Fruit fly (Drosophila melanogaster): Measurements from ENCODE around the gene CG32163.

- no peak for TF ChIP-seq EcR (GFP tag; optimal IDR thresholded peaks at IDR 0.05)
- TF ChIP-seq CG34367 (tag; optimal IDR thresholded peaks at IDR 0.05): no peak
- no peak for TF ChIP-seq Pif1B (GFP tag; optimal IDR thresholded peaks at IDR 0.05)
- no peak for TF ChIP-seq D1 (tag; optimal IDR thresholded peaks at IDR 0.05)
- TF ChIP-seq CG15710 (tag; optimal IDR thresholded peaks at IDR 0.05): no peak
- TF ChIP-seq CG32121 (GFP tag; IDR thresholded peaks at IDR 0.05): no peak
- TF ChIP-seq CG8159 (tag; optimal IDR thresholded peaks at IDR 0.05): no peak
- no peak for TF ChIP-seq Snoo (tag; optimal IDR thresholded peaks at IDR 0.05)
- TF ChIP-seq rn (GFP tag; IDR thresholded peaks at IDR 0.05): no peak
- TF ChIP-seq CG12605 (GFP tag; IDR thresholded peaks at IDR 0.05): no peak
- TF ChIP-seq CG14655 (GFP tag; optimal IDR thresholded peaks at IDR 0.05): no peak
- no peak for TF ChIP-seq CG8301 (tag; optimal IDR thresholded peaks at IDR 0.05)
Observed at dm6 chr3L:16566093-16566492, 20.9 kb upstream of the CG32163 start.
